Worm (Caenorhabditis elegans): ENCODE results near the gene gst-32.

ce11 chrII:15178494-15178893, at the start of gene gst-32:
- TF ChIP-seq nhr-28 (tag; optimal IDR thresholded peaks at IDR 0.05), result no peak
- TF ChIP-seq unc-120 (tag; optimal IDR thresholded peaks at IDR 0.05; ENCODE audit: poor library complexity, severe bottlenecking), result no peak
- TF ChIP-seq unc-62 (GFP tag; optimal IDR thresholded peaks at IDR 0.05), result no peak
- no peak for TF ChIP-seq mep-1 (tag; optimal IDR thresholded peaks at IDR 0.05)
- no peak for TF ChIP-seq sem-2 (GFP tag; optimal IDR thresholded peaks at IDR 0.05)
- TF ChIP-seq ztf-11 (tag; optimal IDR thresholded peaks at IDR 0.05), result no peak
- no peak for TF ChIP-seq nhr-76 (tag; optimal IDR thresholded peaks at IDR 0.05)
- TF ChIP-seq pha-4 (tag; optimal IDR thresholded peaks at IDR 0.05), result no peak
- TF ChIP-seq lsy-2 (tag; optimal IDR thresholded peaks at IDR 0.05), result no peak
- no peak for TF ChIP-seq nhr-12 (tag; optimal IDR thresholded peaks at IDR 0.05)
- TF ChIP-seq ces-1 (GFP tag; optimal IDR thresholded peaks at IDR 0.05), result no peak
- no peak for TF ChIP-seq ceh-83 (GFP tag; optimal IDR thresholded peaks at IDR 0.05)
- no peak for TF ChIP-seq nhr-2 (tag; optimal IDR thresholded peaks at IDR 0.05)
- no peak for TF ChIP-seq elt-1 (tag; optimal IDR thresholded peaks at IDR 0.05; ENCODE audit: borderline replicate concordance, insufficient read depth)

Data from whole organism, mixed stage, embryonic.